Worm (Caenorhabditis elegans): Measurements from ENCODE around the gene emb-5.

emb-5 gene

ce11 chrIII:4756983-4757382 is 36.5 kb upstream of the emb-5 start, which contains the start of gene fbxl-2 (continued):
- TF ChIP-seq zfp-3 (GFP tag; conservative IDR thresholded peaks at IDR 0.05) (peak; percentile 90; the same call in 1 of the 2 replicates), ceh-62 (tag; optimal IDR thresholded peaks at IDR 0.05) (no peak), cey-2 (tag; optimal IDR thresholded peaks at IDR 0.05; ENCODE audit: borderline replicate concordance, insufficient read depth) (no peak), rbr-2 (tag; optimal IDR thresholded peaks at IDR 0.05) (peak; percentile 94), dmd-8 (GFP tag; IDR thresholded peaks at IDR 0.05) (0 out of 2 replicates have a peak, but pooled peaks have one; percentile 24), saeg-2 (GFP tag; IDR thresholded peaks at IDR 0.05) (peak; percentile 84), daf-19 (GFP tag; conservative IDR thresholded peaks at IDR 0.05) (no peak), nhr-102 (tag; optimal IDR thresholded peaks at IDR 0.05) (peak; percentile 96), dpl-1 (GFP tag; optimal IDR thresholded peaks at IDR 0.05) (peak; percentile 100), gei-8 (GFP tag; optimal IDR thresholded peaks at IDR 0.05) (peak; percentile 41), daf-8 (GFP tag; IDR thresholded peaks at IDR 0.05) (no peak), spr-3 (GFP tag; optimal IDR thresholded peaks at IDR 0.05) (peak; percentile 75), zfp-2 (tag; optimal IDR thresholded peaks at IDR 0.05) (peak; percentile 71), daf-12 (tag; optimal IDR thresholded peaks at IDR 0.05) (no peak), ztf-7 (tag; optimal IDR thresholded peaks at IDR 0.05) (peak; percentile 84), nhr-42 (GFP tag; IDR thresholded peaks at IDR 0.05) (peak; percentile 93), ceh-44 (GFP tag; IDR thresholded peaks at IDR 0.05) (0 out of 2 replicates have a peak, but pooled peaks have one; percentile 6), R02D3.7 (tag; optimal IDR thresholded peaks at IDR 0.05) (peak; percentile 37)

ce11 chrIII:4754001-4754561 is 33.6 kb upstream of the emb-5 start, which contains the start of the genes rps-0 and rbg-3:
Gene rps-0, minus strand, starts transcription at chrIII:4754051.
Gene rbg-3, plus strand, starts transcription at chrIII:4754424.
- TF ChIP-seq T26A8.4 (GFP tag; IDR thresholded peaks at IDR 0.05) = peak; percentile 74
- peak; percentile 83 for TF ChIP-seq hmg-1.1 (GFP tag; IDR thresholded peaks at IDR 0.05)
- peak; percentile 34 for TF ChIP-seq zip-2 (tag; optimal IDR thresholded peaks at IDR 0.05)
- peak; percentile 80 for TF ChIP-seq F37D6.2 (tag; optimal IDR thresholded peaks at IDR 0.05)
- TF ChIP-seq mdt-29 (GFP tag; IDR thresholded peaks at IDR 0.05) = no peak
- TF ChIP-seq spr-1 (tag; optimal IDR thresholded peaks at IDR 0.05) = peak; percentile 80
- TF ChIP-seq hlh-11 (tag; optimal IDR thresholded peaks at IDR 0.05) = peak; percentile 83
- peak in 1 of 2 experiments; percentile 33 for TF ChIP-seq daf-16 (GFP tag; optimal IDR thresholded peaks at IDR 0.05)
- peak; percentile 64 for TF ChIP-seq daf-16 (tag; optimal IDR thresholded peaks at IDR 0.05)
- TF ChIP-seq arid-1 (GFP tag; conservative IDR thresholded peaks at IDR 0.05) = peak; percentile 57
- TF ChIP-seq ztf-11 (tag; optimal IDR thresholded peaks at IDR 0.05) = no peak
- TF ChIP-seq D1046.2 (GFP tag; IDR thresholded peaks at IDR 0.05) = no peak
- TF ChIP-seq ztf-7 (tag; optimal IDR thresholded peaks at IDR 0.05) = peak; percentile 89
- TF ChIP-seq hif-1 (tag; optimal IDR thresholded peaks at IDR 0.05) = peak; percentile 12 to 75
- TF ChIP-seq daf-19 (GFP tag; conservative IDR thresholded peaks at IDR 0.05) = no peak
- no peak for TF ChIP-seq Y105C5A.15 (GFP tag; IDR thresholded peaks at IDR 0.05)
- peak; percentile 68 for TF ChIP-seq ces-1 (GFP tag; optimal IDR thresholded peaks at IDR 0.05)
- peak in 1 of 2 experiments; percentile 58 for TF ChIP-seq ZK546.5 (tag; optimal IDR thresholded peaks at IDR 0.05)
- no peak for TF ChIP-seq saeg-2 (GFP tag; IDR thresholded peaks at IDR 0.05)
- no peak for TF ChIP-seq ceh-32 (tag; optimal IDR thresholded peaks at IDR 0.05; ENCODE audit: poor library complexity)
- no peak for TF ChIP-seq tra-1 (GFP tag; IDR thresholded peaks at IDR 0.05)
- peak; percentile 28 for TF ChIP-seq F10B5.3 (tag; optimal IDR thresholded peaks at IDR 0.05)
- peak; percentile 84 to 98 for TF ChIP-seq lsy-2 (tag; optimal IDR thresholded peaks at IDR 0.05)
- TF ChIP-seq nhr-6 (tag; optimal IDR thresholded peaks at IDR 0.05) = peak; percentile 89
- peak; percentile 81 for TF ChIP-seq nhr-25 (tag; optimal IDR thresholded peaks at IDR 0.05; ENCODE audit: borderline replicate concordance, insufficient read depth)
- no peak for TF ChIP-seq snpc-4 (tag; optimal IDR thresholded peaks at IDR 0.05)
- TF ChIP-seq unc-39 (tag; optimal IDR thresholded peaks at IDR 0.05) = no peak
- peak; percentile 67 for TF ChIP-seq unc-130 (GFP tag; optimal IDR thresholded peaks at IDR 0.05)
- TF ChIP-seq lin-39 (tag; optimal IDR thresholded peaks at IDR 0.05) = no peak
- peak; percentile 77 for TF ChIP-seq zfp-2 (tag; optimal IDR thresholded peaks at IDR 0.05)
- TF ChIP-seq lin-13 (GFP tag; optimal IDR thresholded peaks at IDR 0.05) = peak; percentile 84
- TF ChIP-seq nhr-111 (GFP tag; optimal IDR thresholded peaks at IDR 0.05) = no peak
- peak; percentile 88 for TF ChIP-seq fkh-10 (GFP tag; optimal IDR thresholded peaks at IDR 0.05)
- no peak for TF ChIP-seq cey-2 (tag; optimal IDR thresholded peaks at IDR 0.05; ENCODE audit: borderline replicate concordance, insufficient read depth)
- TF ChIP-seq gei-8 (GFP tag; optimal IDR thresholded peaks at IDR 0.05) = no peak
- no peak for TF ChIP-seq madf-9 (GFP tag; conservative IDR thresholded peaks at IDR 0.05)
- TF ChIP-seq nhr-11 (tag; optimal IDR thresholded peaks at IDR 0.05) = peak; percentile 92

Data from whole organism, L4 larva.